Fruit fly (Drosophila melanogaster): ENCODE results near the gene CG46508.
"Not testable (repeated sequence)": the region's sequence is repeated elsewhere in the genome, so short reads cannot be mapped to it uniquely, and the experiment has no call there.

CG46508 gene

DNA sequence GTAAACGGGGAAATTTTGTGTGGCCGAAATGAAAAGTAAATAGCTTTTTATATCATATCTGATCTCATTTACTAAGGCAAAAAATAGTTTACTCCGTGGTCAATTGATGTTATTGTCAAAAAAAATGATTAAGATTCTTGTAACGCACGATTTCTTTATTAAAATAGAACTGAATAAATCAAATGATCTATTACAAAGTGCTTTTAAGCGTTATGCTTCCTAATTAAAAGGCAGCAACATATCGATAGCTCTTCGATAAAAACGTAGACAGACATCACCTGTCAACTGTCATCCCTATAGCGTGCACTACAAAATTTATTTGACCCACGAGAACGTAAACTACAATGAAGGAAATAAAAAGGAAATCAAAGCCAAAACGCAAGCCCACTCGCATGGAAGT is at the start of gene CG46508:
Gene CG46508 (plus strand): TSS at position 301 of the 400 bp plus-strand sequence.
- not testable (repeated sequence) for TF ChIP-seq noc (tag; optimal IDR thresholded peaks at IDR 0.05)

DNA sequence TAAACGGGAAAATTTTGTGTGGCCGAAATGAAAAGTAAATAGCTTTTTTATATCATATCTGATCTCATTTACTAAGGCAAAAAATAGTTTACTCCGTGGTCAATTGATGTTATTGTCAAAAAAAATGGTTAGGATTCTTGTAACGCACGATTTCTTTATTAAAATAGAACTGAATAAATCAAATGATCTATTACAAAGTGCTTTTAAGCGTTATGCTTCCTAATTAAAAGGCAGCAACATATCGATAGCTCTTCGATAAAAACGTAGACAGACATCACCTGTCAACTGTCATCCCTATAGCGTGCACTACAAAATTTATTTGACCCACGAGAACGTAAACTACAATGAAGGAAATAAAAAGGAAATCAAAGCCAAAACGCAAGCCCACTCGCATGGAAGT is 24.7 kb upstream of the CG46508 start, which contains the start of gene CG40813:
Gene CG40813 (plus strand): TSS at position 301 of the 400 bp plus-strand sequence.
- not testable (repeated sequence) for TF ChIP-seq noc (tag; optimal IDR thresholded peaks at IDR 0.05)

DNA sequence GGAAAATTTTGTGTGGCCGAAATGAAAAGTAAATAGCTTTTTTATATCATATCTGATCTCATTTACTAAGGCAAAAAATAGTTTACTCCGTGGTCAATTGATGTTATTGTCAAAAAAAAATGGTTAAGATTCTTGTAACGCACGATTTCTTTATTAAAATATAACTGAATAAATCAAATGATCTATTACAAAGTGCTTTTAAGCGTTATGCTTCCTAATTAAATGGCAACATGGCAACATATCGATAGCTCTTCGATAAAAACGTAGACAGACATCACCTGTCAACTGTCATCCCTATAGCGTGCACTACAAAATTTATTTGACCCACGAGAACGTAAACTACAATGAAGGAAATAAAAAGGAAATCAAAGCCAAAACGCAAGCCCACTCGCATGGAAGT is 20.0 kb upstream of the CG46508 start, which contains the start of gene CG46504:
Gene CG46504 (plus strand): TSS at position 301 of the 400 bp plus-strand sequence.
- not testable (repeated sequence) for TF ChIP-seq noc (tag; optimal IDR thresholded peaks at IDR 0.05)

DNA sequence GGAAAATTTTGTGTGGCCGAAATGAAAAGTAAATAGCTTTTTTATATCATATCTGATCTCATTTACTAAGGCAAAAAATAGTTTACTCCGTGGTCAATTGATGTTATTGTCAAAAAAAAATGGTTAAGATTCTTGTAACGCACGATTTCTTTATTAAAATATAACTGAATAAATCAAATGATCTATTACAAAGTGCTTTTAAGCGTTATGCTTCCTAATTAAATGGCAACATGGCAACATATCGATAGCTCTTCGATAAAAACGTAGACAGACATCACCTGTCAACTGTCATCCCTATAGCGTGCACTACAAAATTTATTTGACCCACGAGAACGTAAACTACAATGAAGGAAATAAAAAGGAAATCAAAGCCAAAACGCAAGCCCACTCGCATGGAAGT is 14.9 kb upstream of the CG46508 start, which contains the start of gene CG46505:
Gene CG46505 (plus strand): TSS at position 301 of the 400 bp plus-strand sequence.
- TF ChIP-seq noc (tag; optimal IDR thresholded peaks at IDR 0.05) = not testable (repeated sequence)

DNA sequence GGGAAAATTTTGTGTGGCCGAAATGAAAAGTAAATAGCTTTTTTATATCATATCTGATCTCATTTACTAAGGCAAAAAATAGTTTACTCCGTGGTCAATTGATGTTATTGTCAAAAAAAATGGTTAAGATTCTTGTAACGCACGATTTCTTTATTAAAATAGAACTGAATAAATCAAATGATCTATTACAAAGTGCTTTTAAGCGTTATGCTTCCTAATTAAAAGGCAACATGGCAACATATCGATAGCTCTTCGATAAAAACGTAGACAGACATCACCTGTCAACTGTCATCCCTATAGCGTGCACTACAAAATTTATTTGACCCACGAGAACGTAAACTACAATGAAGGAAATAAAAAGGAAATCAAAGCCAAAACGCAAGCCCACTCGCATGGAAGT is 9.9 kb upstream of the CG46508 start, which contains the start of gene CG46506:
Gene CG46506 (plus strand): TSS at position 301 of the 400 bp plus-strand sequence.
- not testable (repeated sequence) for TF ChIP-seq noc (tag; optimal IDR thresholded peaks at IDR 0.05)

DNA sequence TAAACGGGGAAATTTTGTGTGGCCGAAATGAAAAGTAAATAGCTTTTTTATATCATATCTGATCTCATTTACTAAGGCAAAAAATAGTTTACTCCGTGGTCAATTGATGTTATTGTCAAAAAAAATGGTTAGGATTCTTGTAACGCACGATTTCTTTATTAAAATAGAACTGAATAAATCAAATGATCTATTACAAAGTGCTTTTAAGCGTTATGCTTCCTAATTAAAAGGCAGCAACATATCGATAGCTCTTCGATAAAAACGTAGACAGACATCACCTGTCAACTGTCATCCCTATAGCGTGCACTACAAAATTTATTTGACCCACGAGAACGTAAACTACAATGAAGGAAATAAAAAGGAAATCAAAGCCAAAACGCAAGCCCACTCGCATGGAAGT is 4.8 kb upstream of the CG46508 start, which contains the start of gene CG46507:
Gene CG46507 (plus strand): TSS at position 301 of the 400 bp plus-strand sequence.
- not testable (repeated sequence) for TF ChIP-seq noc (tag; optimal IDR thresholded peaks at IDR 0.05)

DNA sequence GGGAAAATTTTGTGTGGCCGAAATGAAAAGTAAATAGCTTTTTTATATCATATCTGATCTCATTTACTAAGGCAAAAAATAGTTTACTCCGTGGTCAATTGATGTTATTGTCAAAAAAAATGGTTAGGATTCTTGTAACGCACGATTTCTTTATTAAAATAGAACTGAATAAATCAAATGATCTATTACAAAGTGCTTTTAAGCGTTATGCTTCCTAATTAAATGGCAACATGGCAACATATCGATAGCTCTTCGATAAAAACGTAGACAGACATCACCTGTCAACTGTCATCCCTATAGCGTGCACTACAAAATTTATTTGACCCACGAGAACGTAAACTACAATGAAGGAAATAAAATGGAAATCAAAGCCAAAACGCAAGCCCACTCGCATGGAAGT is 4.9 kb downstream of the CG46508 start, which contains the start of gene CG46509:
Gene CG46509 (plus strand): TSS at position 301 of the 400 bp plus-strand sequence.
- not testable (repeated sequence) for TF ChIP-seq noc (tag; optimal IDR thresholded peaks at IDR 0.05)

DNA sequence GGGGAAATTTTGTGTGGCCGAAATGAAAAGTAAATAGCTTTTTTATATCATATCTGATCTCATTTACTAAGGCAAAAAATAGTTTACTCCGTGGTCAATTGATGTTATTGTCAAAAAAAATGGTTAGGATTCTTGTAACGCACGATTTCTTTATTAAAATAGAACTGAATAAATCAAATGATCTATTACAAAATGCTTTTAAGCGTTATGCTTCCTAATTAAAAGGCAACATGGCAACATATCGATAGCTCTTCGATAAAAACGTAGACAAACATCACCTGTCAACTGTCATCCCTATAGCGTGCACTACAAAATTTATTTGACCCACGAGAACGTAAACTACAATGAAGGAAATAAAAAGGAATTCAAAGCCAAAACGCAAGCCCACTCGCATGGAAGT is 9.8 kb downstream of the CG46508 start, which contains the start of gene CG46510:
Gene CG46510 (plus strand): TSS at position 301 of the 400 bp plus-strand sequence.
- not testable (repeated sequence) for TF ChIP-seq noc (tag; optimal IDR thresholded peaks at IDR 0.05)

DNA sequence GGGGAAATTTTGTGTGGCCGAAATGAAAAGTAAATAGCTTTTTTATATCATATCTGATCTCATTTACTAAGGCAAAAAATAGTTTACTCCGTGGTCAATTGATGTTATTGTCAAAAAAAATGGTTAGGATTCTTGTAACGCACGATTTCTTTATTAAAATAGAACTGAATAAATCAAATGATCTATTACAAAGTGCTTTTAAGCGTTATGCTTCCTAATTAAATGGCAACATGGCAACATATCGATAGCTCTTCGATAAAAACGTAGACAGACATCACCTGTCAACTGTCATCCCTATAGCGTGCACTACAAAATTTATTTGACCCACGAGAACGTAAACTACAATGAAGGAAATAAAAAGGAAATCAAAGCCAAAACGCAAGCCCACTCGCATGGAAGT is 14.7 kb downstream of the CG46508 start, which contains the start of gene CG46511:
Gene CG46511 (plus strand): TSS at position 301 of the 400 bp plus-strand sequence.
- TF ChIP-seq noc (tag; optimal IDR thresholded peaks at IDR 0.05) = not testable (repeated sequence)

DNA sequence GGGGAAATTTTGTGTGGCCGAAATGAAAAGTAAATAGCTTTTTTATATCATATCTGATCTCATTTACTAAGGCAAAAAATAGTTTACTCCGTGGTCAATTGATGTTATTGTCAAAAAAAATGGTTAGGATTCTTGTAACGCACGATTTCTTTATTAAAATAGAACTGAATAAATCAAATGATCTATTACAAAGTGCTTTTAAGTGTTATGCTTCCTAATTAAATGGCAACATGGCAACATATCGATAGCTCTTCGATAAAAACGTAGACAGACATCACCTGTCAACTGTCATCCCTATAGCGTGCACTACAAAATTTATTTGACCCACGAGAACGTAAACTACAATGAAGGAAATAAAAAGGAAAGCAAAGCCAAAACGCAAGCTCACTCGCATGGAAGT is 19.6 kb downstream of the CG46508 start, which contains the start of gene CG46512:
Gene CG46512 (plus strand): TSS at position 301 of the 400 bp plus-strand sequence.
- TF ChIP-seq noc (tag; optimal IDR thresholded peaks at IDR 0.05) = not testable (repeated sequence)

DNA sequence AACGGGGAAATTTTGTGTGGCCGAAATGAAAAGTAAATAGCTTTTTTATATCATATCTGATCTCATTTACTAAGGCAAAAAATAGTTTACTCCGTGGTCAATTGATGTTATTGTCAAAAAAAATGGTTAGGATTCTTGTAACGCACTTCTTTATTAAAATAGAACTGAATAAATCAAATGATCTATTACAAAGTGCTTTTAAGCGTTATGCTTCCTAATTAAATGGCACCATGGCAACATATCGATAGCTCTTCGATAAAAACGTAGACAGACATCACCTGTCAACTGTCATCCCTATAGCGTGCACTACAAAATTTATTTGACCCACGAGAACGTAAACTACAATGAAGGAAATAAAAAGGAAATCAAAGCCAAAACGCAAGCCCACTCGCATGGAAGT is 24.5 kb downstream of the CG46508 start, which contains the start of gene CG46513:
Gene CG46513 (plus strand): TSS at position 301 of the 400 bp plus-strand sequence.
- not testable (repeated sequence) for TF ChIP-seq noc (tag; optimal IDR thresholded peaks at IDR 0.05)

DNA sequence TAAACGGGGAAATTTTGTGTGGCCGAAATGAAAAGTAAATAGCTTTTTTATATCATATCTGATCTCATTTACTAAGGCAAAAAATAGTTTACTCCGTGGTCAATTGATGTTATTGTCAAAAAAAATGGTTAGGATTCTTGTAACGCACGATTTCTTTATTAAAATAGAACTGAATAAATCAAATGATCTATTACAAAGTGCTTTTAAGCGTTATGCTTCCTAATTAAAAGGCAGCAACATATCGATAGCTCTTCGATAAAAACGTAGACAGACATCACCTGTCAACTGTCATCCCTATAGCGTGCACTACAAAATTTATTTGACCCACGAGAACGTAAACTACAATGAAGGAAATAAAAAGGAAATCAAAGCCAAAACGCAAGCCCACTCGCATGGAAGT is 29.4 kb downstream of the CG46508 start, which contains the start of gene CG46514:
Gene CG46514 (plus strand): TSS at position 301 of the 400 bp plus-strand sequence.
- not testable (repeated sequence) for TF ChIP-seq noc (tag; optimal IDR thresholded peaks at IDR 0.05)

DNA sequence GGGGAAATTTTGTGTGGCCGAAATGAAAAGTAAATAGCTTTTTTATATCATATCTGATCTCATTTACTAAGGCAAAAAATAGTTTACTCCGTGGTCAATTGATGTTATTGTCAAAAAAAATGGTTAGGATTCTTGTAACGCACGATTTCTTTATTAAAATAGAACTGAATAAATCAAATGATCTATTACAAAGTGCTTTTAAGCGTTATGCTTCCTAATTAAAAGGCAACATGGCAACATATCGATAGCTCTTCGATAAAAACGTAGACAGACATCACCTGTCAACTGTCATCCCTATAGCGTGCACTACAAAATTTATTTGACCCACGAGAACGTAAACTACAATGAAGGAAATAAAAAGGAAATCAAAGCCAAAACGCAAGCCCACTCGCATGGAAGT is 34.4 kb downstream of the CG46508 start, which contains the start of gene CG46515:
Gene CG46515 (plus strand): TSS at position 301 of the 400 bp plus-strand sequence.
- TF ChIP-seq noc (tag; optimal IDR thresholded peaks at IDR 0.05) = not testable (repeated sequence)

DNA sequence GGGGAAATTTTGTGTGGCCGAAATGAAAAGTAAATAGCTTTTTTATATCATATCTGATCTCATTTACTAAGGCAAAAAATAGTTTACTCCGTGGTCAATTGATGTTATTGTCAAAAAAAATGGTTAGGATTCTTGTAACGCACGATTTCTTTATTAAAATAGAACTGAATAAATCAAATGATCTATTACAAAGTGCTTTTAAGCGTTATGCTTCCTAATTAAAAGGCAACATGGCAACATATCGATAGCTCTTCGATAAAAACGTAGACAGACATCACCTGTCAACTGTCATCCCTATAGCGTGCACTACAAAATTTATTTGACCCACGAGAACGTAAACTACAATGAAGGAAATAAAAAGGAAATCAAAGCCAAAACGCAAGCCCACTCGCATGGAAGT is 44.6 kb downstream of the CG46508 start, which contains the start of gene CG46516:
Gene CG46516 (plus strand): TSS at position 301 of the 400 bp plus-strand sequence.
- TF ChIP-seq noc (tag; optimal IDR thresholded peaks at IDR 0.05) = not testable (repeated sequence)

DNA sequence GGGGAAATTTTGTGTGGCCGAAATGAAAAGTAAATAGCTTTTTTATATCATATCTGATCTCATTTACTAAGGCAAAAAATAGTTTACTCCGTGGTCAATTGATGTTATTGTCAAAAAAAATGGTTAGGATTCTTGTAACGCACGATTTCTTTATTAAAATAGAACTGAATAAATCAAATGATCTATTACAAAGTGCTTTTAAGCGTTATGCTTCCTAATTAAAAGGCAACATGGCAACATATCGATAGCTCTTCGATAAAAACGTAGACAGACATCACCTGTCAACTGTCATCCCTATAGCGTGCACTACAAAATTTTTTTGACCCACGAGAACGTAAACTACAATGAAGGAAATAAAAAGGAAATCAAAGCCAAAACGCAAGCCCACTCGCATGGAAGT is 49.6 kb downstream of the CG46508 start, which contains the start of gene CG46517:
Gene CG46517 (plus strand): TSS at position 301 of the 400 bp plus-strand sequence.
- TF ChIP-seq noc (tag; optimal IDR thresholded peaks at IDR 0.05) = not testable (repeated sequence)

All from whole organism, larva.